Worm (Caenorhabditis elegans): Measurements from ENCODE around the gene ZK896.4.

The ZK896.4 gene

ce11 chrIV:12833698-12834416 is 49.2 kb downstream of the ZK896.4 start (continued):
- TF ChIP-seq attf-3 (GFP tag; conservative IDR thresholded peaks at IDR 0.05) (no peak), lir-1 (GFP tag; conservative IDR thresholded peaks at IDR 0.05) (no peak), let-526 (GFP tag; IDR thresholded peaks at IDR 0.05) (peak; percentile 44; the same call in 1 of the 2 replicates), efl-1 (GFP tag; optimal IDR thresholded peaks at IDR 0.05) (no peak), ZK185.1 (tag; optimal IDR thresholded peaks at IDR 0.05; ENCODE audit: poor library complexity, severe bottlenecking) (no peak), let-607 (tag; optimal IDR thresholded peaks at IDR 0.05) (peak; percentile 81 to 88), F39B2.1 (GFP tag; IDR thresholded peaks at IDR 0.05) (no peak), egl-18 (GFP tag; IDR thresholded peaks at IDR 0.05) (no peak), T26A5.8 (tag; optimal IDR thresholded peaks at IDR 0.05) (no peak), unc-130 (GFP tag; optimal IDR thresholded peaks at IDR 0.05) (no peak), ets-4 (GFP tag; optimal IDR thresholded peaks at IDR 0.05) (peak; percentile 84), atf-7 (tag; optimal IDR thresholded peaks at IDR 0.05) (peak; percentile 84), hsf-1 (GFP tag; IDR thresholded peaks at IDR 0.05) (no peak), tbp1 (GFP tag; optimal IDR thresholded peaks at IDR 0.05) (peak; percentile 14), sea-2 (GFP tag; IDR thresholded peaks at IDR 0.05) (no peak), lsl-1 (GFP tag; optimal IDR thresholded peaks at IDR 0.05) (no peak), rcor-1 (GFP tag; IDR thresholded peaks at IDR 0.05) (no peak), egrh-3 (GFP tag; IDR thresholded peaks at IDR 0.05) (no peak), gei-17 (GFP tag; optimal IDR thresholded peaks at IDR 0.05) (peak; percentile 1), zim-3 (tag; optimal IDR thresholded peaks at IDR 0.05) (no peak), C06A6.2 (GFP tag; conservative IDR thresholded peaks at IDR 0.05) (no peak), K12H6.12 (tag; optimal IDR thresholded peaks at IDR 0.05) (no peak), chd-7 (tag; optimal IDR thresholded peaks at IDR 0.05) (no peak), F33H1.4 (GFP tag; IDR thresholded peaks at IDR 0.05) (no peak), ceh-100 (GFP tag; IDR thresholded peaks at IDR 0.05) (no peak), die-1 (tag; optimal IDR thresholded peaks at IDR 0.05) (no peak), cebp-2 (GFP tag; IDR thresholded peaks at IDR 0.05) (no peak), tlf-1 (GFP tag; optimal IDR thresholded peaks at IDR 0.05) (no peak), F57A8.1 (GFP tag; optimal IDR thresholded peaks at IDR 0.05) (no peak), athp-1 (tag; optimal IDR thresholded peaks at IDR 0.05) (no peak), madf-3 (GFP tag; IDR thresholded peaks at IDR 0.05) (no peak), hlh-12 (tag; optimal IDR thresholded peaks at IDR 0.05) (no peak), attf-5 (GFP tag; optimal IDR thresholded peaks at IDR 0.05) (peak; percentile 41), C17E4.6 (GFP tag; IDR thresholded peaks at IDR 0.05) (no peak), Y95B8A.8 (GFP tag; IDR thresholded peaks at IDR 0.05) (no peak), pbrm-1 (GFP tag; IDR thresholded peaks at IDR 0.05) (no peak; the same call in 1 of the 2 replicates), F10E7.11 (tag; optimal IDR thresholded peaks at IDR 0.05) (no peak), akir-1 (GFP tag; optimal IDR thresholded peaks at IDR 0.05) (no peak), ztf-28 (GFP tag; IDR thresholded peaks at IDR 0.05) (no peak), ama-1 (optimal IDR thresholded peaks at IDR 0.05) (no peak), ama-1 (GFP tag; optimal IDR thresholded peaks at IDR 0.05) (no peak), B0261.1 (tag; optimal IDR thresholded peaks at IDR 0.05) (no peak), aptf-2 (GFP tag; conservative IDR thresholded peaks at IDR 0.05) (no peak), ekl-4 (GFP tag; IDR thresholded peaks at IDR 0.05) (no peak), lag-1 (GFP tag; IDR thresholded peaks at IDR 0.05) (no peak), F49E8.2 (tag; optimal IDR thresholded peaks at IDR 0.05; ENCODE audit: insufficient read depth) (no peak), snpc-3.4 (tag; optimal IDR thresholded peaks at IDR 0.05) (no peak), sptf-2 (GFP tag; optimal IDR thresholded peaks at IDR 0.05) (peak; percentile 69)
